Fruit fly (Drosophila melanogaster): ENCODE data around the gene CG34426.

The CG34426 gene

DNA sequence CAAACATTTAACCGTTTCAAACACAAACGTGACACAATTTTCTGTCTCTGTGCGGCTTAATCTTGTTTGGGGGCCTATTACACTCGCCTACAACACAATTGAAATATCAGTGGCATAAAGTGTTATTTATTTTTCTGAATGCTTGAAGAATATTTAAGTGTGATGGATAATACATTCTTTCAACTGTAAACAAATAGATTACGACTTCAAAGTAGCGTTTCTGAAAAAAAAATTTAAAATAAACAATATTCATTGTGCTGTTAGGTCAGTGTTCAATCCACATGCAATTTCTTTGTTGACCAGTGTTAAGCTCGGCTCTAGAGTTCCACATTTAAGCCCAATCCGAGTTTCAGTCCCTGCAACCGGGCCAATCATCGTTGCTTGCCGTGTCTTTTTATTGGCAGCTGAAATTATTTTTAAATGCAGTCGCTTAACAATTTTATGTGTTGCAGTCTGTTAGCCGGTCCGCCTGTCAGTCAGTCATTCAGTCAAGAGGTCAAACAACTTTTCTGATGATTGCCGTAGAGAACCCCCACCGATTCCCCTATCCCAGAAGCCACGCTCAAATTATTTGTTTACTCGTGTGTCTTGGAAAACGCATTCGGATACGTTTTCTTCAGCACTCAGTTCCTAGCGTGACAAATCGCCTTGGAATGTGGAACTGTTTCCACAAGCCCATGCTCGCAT lies 29.1 kb upstream of the CG34426 start (continued):
- peak; percentile 57 for TF ChIP-seq CG13775 (GFP tag; optimal IDR thresholded peaks at IDR 0.05)
- TF ChIP-seq cato (GFP tag; optimal IDR thresholded peaks at IDR 0.05; ENCODE audit: borderline replicate concordance): peak; percentile 60
- no peak; the same call in 1 of the 2 replicates for TF ChIP-seq CG17612 (GFP tag; IDR thresholded peaks at IDR 0.05)
- peak; percentile 47 for TF ChIP-seq org-1 (GFP tag; optimal IDR thresholded peaks at IDR 0.05)
- TF ChIP-seq Oli (tag; optimal IDR thresholded peaks at IDR 0.05): peak; percentile 85
- peak; percentile 68 for TF ChIP-seq lmd (GFP tag; IDR thresholded peaks at IDR 0.05)
- TF ChIP-seq CG15696 (tag; optimal IDR thresholded peaks at IDR 0.05): peak; percentile 38
- TF ChIP-seq Oaz (GFP tag; IDR thresholded peaks at IDR 0.05): peak; percentile 5; the same call in 1 of the 2 replicates
- no peak for TF ChIP-seq CG12071 (GFP tag; optimal IDR thresholded peaks at IDR 0.05)
- no peak for TF ChIP-seq CG8765 (GFP tag; IDR thresholded peaks at IDR 0.05)
- TF ChIP-seq en (GFP tag; optimal IDR thresholded peaks at IDR 0.05): peak; percentile 58
- no peak for TF ChIP-seq mam (GFP tag; optimal IDR thresholded peaks at IDR 0.05)
- no peak for TF ChIP-seq ham (GFP tag; IDR thresholded peaks at IDR 0.05)
- no peak for TF ChIP-seq exex (tag; optimal IDR thresholded peaks at IDR 0.05)
- TF ChIP-seq CG6854 (GFP tag; optimal IDR thresholded peaks at IDR 0.05): peak; percentile 19
- TF ChIP-seq nom (GFP tag; optimal IDR thresholded peaks at IDR 0.05): peak; percentile 39
- peak; percentile 82 for TF ChIP-seq Blimp-1 (GFP tag; optimal IDR thresholded peaks at IDR 0.05)
- peak; percentile 59 for TF ChIP-seq CG8089 (GFP tag; optimal IDR thresholded peaks at IDR 0.05)

DNA sequence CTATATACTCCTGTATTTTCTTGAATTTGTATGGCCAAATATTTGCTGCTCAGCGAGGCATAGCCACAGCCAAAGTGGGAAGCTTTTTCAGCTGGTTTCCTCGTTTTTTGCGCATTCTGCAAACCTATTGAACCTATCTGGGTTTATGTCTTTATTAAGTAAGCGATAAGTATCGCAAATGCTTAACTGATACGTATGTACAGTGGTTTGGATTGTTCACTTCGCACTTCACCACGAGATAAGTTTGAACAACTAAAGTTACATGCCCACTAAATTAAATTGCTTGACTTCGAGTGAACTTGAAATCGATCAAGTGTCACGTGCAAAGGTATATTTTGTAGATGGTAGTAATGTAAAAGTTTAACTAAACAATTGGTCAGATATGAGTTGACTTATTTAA lies 28.6 kb upstream of the CG34426 start:
- peak; percentile 9 for TF ChIP-seq mirr (GFP tag; optimal IDR thresholded peaks at IDR 0.05)
- TF ChIP-seq Ravus (GFP tag; IDR thresholded peaks at IDR 0.05): no peak
- no peak for TF ChIP-seq CG11695 (GFP tag; IDR thresholded peaks at IDR 0.05)
- no peak for TF ChIP-seq sob (GFP tag; IDR thresholded peaks at IDR 0.05)
- no peak for TF ChIP-seq chif (GFP tag; optimal IDR thresholded peaks at IDR 0.05)
- TF ChIP-seq CG3407 (GFP tag; optimal IDR thresholded peaks at IDR 0.05): no peak
- no peak for TF ChIP-seq dm (GFP tag; optimal IDR thresholded peaks at IDR 0.05)
- peak; percentile 58 for TF ChIP-seq exex (tag; optimal IDR thresholded peaks at IDR 0.05)
- no peak for TF ChIP-seq cad (GFP tag; optimal IDR thresholded peaks at IDR 0.05)
- no peak for TF ChIP-seq fd64A (GFP tag; optimal IDR thresholded peaks at IDR 0.05)
- TF ChIP-seq Dip2 (GFP tag; IDR thresholded peaks at IDR 0.05): no peak
- peak; percentile 14 for TF ChIP-seq grn (GFP tag; optimal IDR thresholded peaks at IDR 0.05)
- TF ChIP-seq CG8089 (GFP tag; optimal IDR thresholded peaks at IDR 0.05): no peak
- no peak for TF ChIP-seq Max (GFP tag; optimal IDR thresholded peaks at IDR 0.05)
- TF ChIP-seq sd (tag; optimal IDR thresholded peaks at IDR 0.05): peak; percentile 29
- peak; percentile 20 for TF ChIP-seq sug (tag; optimal IDR thresholded peaks at IDR 0.05)

DNA sequence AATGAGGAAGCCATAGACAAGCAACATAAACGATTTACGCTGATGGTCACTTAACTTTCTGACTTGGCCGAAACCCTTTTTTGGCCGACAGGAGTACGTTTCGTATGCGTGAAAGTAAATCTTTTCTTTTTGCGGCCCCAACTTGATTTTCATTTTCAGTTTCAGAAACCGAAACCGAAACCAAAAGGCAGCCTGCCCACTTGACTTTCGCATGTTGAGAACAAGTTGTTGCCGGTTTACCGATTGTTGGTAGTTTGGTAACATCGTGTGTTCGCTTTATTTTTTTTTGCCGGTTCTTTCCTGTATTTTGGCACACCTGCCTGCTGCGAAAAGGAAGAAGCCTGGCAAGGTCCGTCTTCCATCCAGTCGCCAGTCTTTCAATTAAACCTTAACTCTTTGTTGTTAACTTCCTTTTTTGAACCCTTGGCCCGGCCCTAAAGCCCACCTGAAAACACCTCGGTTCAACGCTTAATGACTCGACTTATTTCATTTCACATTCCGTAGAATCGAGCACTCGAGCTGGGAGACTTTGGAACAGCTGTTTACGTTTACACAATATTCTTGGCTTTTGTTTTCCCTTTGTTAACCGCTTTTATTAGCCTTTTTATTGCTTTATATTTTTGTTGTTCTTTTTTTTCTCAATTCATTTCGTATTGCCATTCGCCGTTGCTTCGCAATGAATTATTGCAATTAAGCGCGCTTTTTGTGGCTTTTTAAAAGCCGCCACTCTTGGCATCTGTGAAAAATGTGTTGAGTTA lies 27.1 kb upstream of the CG34426 start:
- TF ChIP-seq nom (GFP tag; optimal IDR thresholded peaks at IDR 0.05) (peak; percentile 86), CG6272 (GFP tag; IDR thresholded peaks at IDR 0.05) (no peak), Med (GFP tag) (peak; percentile 15)

Measured in whole organism, embryonic.